Fruit fly (Drosophila melanogaster) whole organism, embryonic: Measurements from ENCODE around the gene AlaRS.

Source experiments
- CG1024 ChIP-seq: fragments of 200-800 bp; sonication (Bioruptor generic); IDR thresholded peaks from 2 replicates; pipeline ENCODE4 v1.3.6; 2022; ENCODE audit warnings: missing biosample characterization, missing genetic modification characterization
- CG15479 ChIP-seq: fragments of 200-800 bp; sonication (Bioruptor generic); optimal IDR thresholded peaks from 3 replicates; lab custom pipeline; 2019; ENCODE audit warnings: missing biosample characterization, mild to moderate bottlenecking, missing genetic modification characterization, moderate library complexity
- CG2129 ChIP-seq: fragments of 200-800 bp; sonication (Bioruptor generic); IDR thresholded peaks from 2 replicates; pipeline ENCODE4 v1.3.6; 2022; ENCODE audit warnings: missing biosample characterization, missing genetic modification characterization; ENCODE audit not compliant: partially characterized antibody
- CG8478 ChIP-seq: fragments of >200 bp; optimal IDR thresholded peaks from 2 replicates; lab custom pipeline; 2018
- Dip2 ChIP-seq: fragments of 200-800 bp; sonication (Bioruptor generic); IDR thresholded peaks from 2 replicates; pipeline ENCODE4 v1.3.6; 2022; ENCODE audit warnings: missing biosample characterization, missing genetic modification characterization
- Hr39 ChIP-seq: fragments of >200 bp; optimal IDR thresholded peaks from 2 replicates; lab custom pipeline; 2017
- NC2α ChIP-seq: fragments of 200-800 bp; sonication (Bioruptor generic); optimal IDR thresholded peaks from 2 replicates; lab custom pipeline; 2016; ENCODE audit warnings: missing biosample characterization, missing genetic modification characterization
- abd-A ChIP-seq: fragments of 200-800 bp; sonication (Bioruptor generic); optimal IDR thresholded peaks from 3 replicates; lab custom pipeline; 2019; ENCODE audit warnings: missing biosample characterization, mild to moderate bottlenecking, missing genetic modification characterization, moderate library complexity
- gcm2 ChIP-seq: fragments of 200-800 bp; sonication (Bioruptor generic); optimal IDR thresholded peaks from 2 replicates; lab custom pipeline; 2016; ENCODE audit warnings: missing biosample characterization, missing genetic modification characterization
- ken ChIP-seq: fragments of 200-800 bp; sonication (Bioruptor generic); IDR thresholded peaks from 3 replicates; pipeline ENCODE4 v1.3.6; 2022; ENCODE audit warnings: missing biosample characterization, missing genetic modification characterization
- peb ChIP-seq: fragments of 200-800 bp; sonication (Bioruptor generic); IDR thresholded peaks from 2 replicates; pipeline ENCODE4 v1.3.6; 2022; ENCODE audit warnings: missing biosample characterization, missing genetic modification characterization
- scrt ChIP-seq: fragments of 200-800 bp; sonication (Bioruptor generic); optimal IDR thresholded peaks from 2 replicates; lab custom pipeline; 2018; ENCODE audit warnings: missing biosample characterization, mild to moderate bottlenecking, missing genetic modification characterization, moderate library complexity
- tap ChIP-seq: fragments of 200-800 bp; optimal IDR thresholded peaks from 3 replicates; lab custom pipeline; 2019; ENCODE audit warnings: missing biosample characterization, mild to moderate bottlenecking, missing genetic modification characterization, moderate library complexity
- zf30C ChIP-seq: fragments of 200-800 bp; sonication (Bioruptor generic); optimal IDR thresholded peaks from 3 replicates; lab custom pipeline; 2018; ENCODE audit warnings: missing biosample characterization, mild to moderate bottlenecking, missing genetic modification characterization

dm6 chr2L:8424662-8425208 lies 43.2 kb upstream of the AlaRS start:
- TF ChIP-seq CG1024 (GFP tag; lab: Robert Waterston, UW): no peak
- no peak for TF ChIP-seq peb (GFP tag; lab: Robert Waterston, UW)
- TF ChIP-seq CG15479 (GFP tag; lab: Kevin White, UChicago): no peak
- TF ChIP-seq gcm2 (GFP tag; lab: Kevin White, UChicago): no peak
- TF ChIP-seq NC2α (GFP tag; lab: Kevin White, UChicago): no peak
- no peak for TF ChIP-seq CG2129 (GFP tag; lab: Robert Waterston, UW)
- TF ChIP-seq ken: no peak
- TF ChIP-seq Dip2: no peak
- TF ChIP-seq scrt (GFP tag; lab: Kevin White, UChicago): peak; percentile 79
- TF ChIP-seq abd-A (tag; lab: Kevin White, UChicago): no peak
- no peak for TF ChIP-seq zf30C (GFP tag; lab: Kevin White, UChicago)
- TF ChIP-seq CG8478 (lab: Kevin White, UChicago): no peak
- no peak for TF ChIP-seq tap (tag; lab: Kevin White, UChicago)
- TF ChIP-seq Hr39 (lab: Kevin White, UChicago): no peak
